Fruit fly (Drosophila melanogaster): ENCODE data around the gene CG13123.

DNA sequence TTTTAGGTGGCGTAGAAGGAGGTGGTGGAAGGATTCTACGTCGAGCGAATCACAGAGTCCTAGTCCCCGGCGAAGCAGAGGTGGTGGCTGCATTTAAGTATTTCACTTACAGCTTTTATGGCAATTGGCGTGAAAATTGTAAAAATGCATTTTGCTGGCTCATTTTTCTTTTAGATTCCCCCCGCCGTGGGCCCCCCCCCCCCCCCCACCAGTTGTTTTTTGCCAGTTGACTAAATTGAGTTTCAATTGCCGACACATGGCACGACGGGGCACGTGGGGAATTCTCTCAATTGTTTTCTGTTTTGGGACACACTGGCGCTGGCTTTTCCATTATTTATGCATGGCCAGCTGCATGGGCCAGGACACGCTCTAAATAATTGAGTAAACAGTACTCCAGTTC, 43.9 kb upstream of the CG13123 start:
- no peak for TF ChIP-seq Sin3A (optimal IDR thresholded peaks at IDR 0.05)
- no peak for TF ChIP-seq psq (optimal IDR thresholded peaks at IDR 0.05)

All from Kc167 (cell line).